Fruit fly (Drosophila melanogaster): ENCODE data around the gene Cyp4ae1.

Cyp4ae1 gene

dm6 chrX:2137587-2138341 lies 41.0 kb upstream of the Cyp4ae1 start (continued):
- TF ChIP-seq BEAF-32 (GFP tag; optimal IDR thresholded peaks at IDR 0.05) (peak; percentile 17), klu (GFP tag; IDR thresholded peaks at IDR 0.05) (peak; percentile 98), Doc3 (GFP tag; IDR thresholded peaks at IDR 0.05; ENCODE audit: partially characterized antibody) (no peak), CG12942 (GFP tag; optimal IDR thresholded peaks at IDR 0.05) (peak; percentile 97), CrebB (tag; optimal IDR thresholded peaks at IDR 0.05) (peak; percentile 99), vvl (GFP tag; IDR thresholded peaks at IDR 0.05) (peak; percentile 99), CG6254 (GFP tag; optimal IDR thresholded peaks at IDR 0.05) (peak; percentile 97), trh (GFP tag; optimal IDR thresholded peaks at IDR 0.05) (peak; percentile 97), ab (GFP tag; optimal IDR thresholded peaks at IDR 0.05) (peak; percentile 20), CG4424 (GFP tag; optimal IDR thresholded peaks at IDR 0.05) (peak; percentile 99), CG9727 (GFP tag; optimal IDR thresholded peaks at IDR 0.05) (peak; percentile 98), trem (tag; optimal IDR thresholded peaks at IDR 0.05) (peak; percentile 97), CG7928 (GFP tag; optimal IDR thresholded peaks at IDR 0.05) (peak; percentile 84), inv (GFP tag; IDR thresholded peaks at IDR 0.05; ENCODE audit: partially characterized antibody) (peak; percentile 66), CG11696 (GFP tag; IDR thresholded peaks at IDR 0.05) (peak; percentile 95), CG9817 (tag; optimal IDR thresholded peaks at IDR 0.05) (peak; percentile 99), org-1 (GFP tag; optimal IDR thresholded peaks at IDR 0.05) (peak; percentile 98), Elba2 (GFP tag; optimal IDR thresholded peaks at IDR 0.05) (peak; percentile 91), HmgZ (tag; optimal IDR thresholded peaks at IDR 0.05) (peak; percentile 99), B-H2 (GFP tag; optimal IDR thresholded peaks at IDR 0.05) (peak; percentile 99), B-H1 (GFP tag; IDR thresholded peaks at IDR 0.05) (peak; percentile 98), Neu2 (GFP tag; optimal IDR thresholded peaks at IDR 0.05; ENCODE audit: borderline replicate concordance) (peak; percentile 53), slou (GFP tag; optimal IDR thresholded peaks at IDR 0.05) (peak; percentile 98), CG17912 (GFP tag; optimal IDR thresholded peaks at IDR 0.05) (peak; percentile 97), Blimp-1 (GFP tag; optimal IDR thresholded peaks at IDR 0.05) (peak; percentile 98), Mrtf (GFP tag; IDR thresholded peaks at IDR 0.05) (peak; percentile 98), pfk (GFP tag; optimal IDR thresholded peaks at IDR 0.05) (peak; percentile 75), CG34224 (GFP tag; IDR thresholded peaks at IDR 0.05; ENCODE audit: partially characterized antibody) (peak; percentile 61; the same call in 1 of the 3 replicates), sens (GFP tag) (peak; percentile 99), CG9437 (GFP tag; optimal IDR thresholded peaks at IDR 0.05) (peak; percentile 93), NC2β (GFP tag; optimal IDR thresholded peaks at IDR 0.05) (peak; percentile 93), lbe (GFP tag; optimal IDR thresholded peaks at IDR 0.05) (peak; percentile 98), lab (GFP tag; optimal IDR thresholded peaks at IDR 0.05) (peak; percentile 99), seq (GFP tag; IDR thresholded peaks at IDR 0.05) (peak; percentile 99), CG3065 (GFP tag; optimal IDR thresholded peaks at IDR 0.05) (peak; percentile 97), eyg (GFP tag; optimal IDR thresholded peaks at IDR 0.05) (peak; percentile 55), CG12299 (tag; optimal IDR thresholded peaks at IDR 0.05) (peak; percentile 99), Bdp1 (GFP tag; optimal IDR thresholded peaks at IDR 0.05) (peak; percentile 87), CG32532 (GFP tag; IDR thresholded peaks at IDR 0.05) (peak; percentile 99), Lpt (GFP tag; optimal IDR thresholded peaks at IDR 0.05) (no peak), MBD-R2 (GFP tag; IDR thresholded peaks at IDR 0.05) (peak; percentile 96), Hmr (GFP tag; optimal IDR thresholded peaks at IDR 0.05) (peak; percentile 99), Fer2 (tag; optimal IDR thresholded peaks at IDR 0.05) (peak; percentile 99), CG6654 (GFP tag; optimal IDR thresholded peaks at IDR 0.05) (peak; percentile 95), CG3995 (GFP tag; optimal IDR thresholded peaks at IDR 0.05) (peak; percentile 86), Med (GFP tag) (peak; percentile 98), CG11456 (GFP tag; IDR thresholded peaks at IDR 0.05) (peak; percentile 98), repo (GFP tag; optimal IDR thresholded peaks at IDR 0.05) (peak; percentile 88), cg (GFP tag; optimal IDR thresholded peaks at IDR 0.05) (peak; percentile 65)
